Worm (Caenorhabditis elegans) whole organism, mixed stage, embryonic: ENCODE results near the gene H40L08.9.

Experiments used
- lsy-2 ChIP-seq: fragments of 150-350 bp; optimal IDR thresholded peaks from 2 replicates; lab custom pipeline; 2014; ENCODE audit warnings: missing biosample characterization, missing genetic modification characterization
- nhr-2 ChIP-seq: fragments of 150-350 bp; optimal IDR thresholded peaks from 2 replicates; lab custom pipeline; 2014; ENCODE audit warnings: missing biosample characterization, missing genetic modification characterization
- unc-39 ChIP-seq: fragments of 150-350 bp; optimal IDR thresholded peaks from 2 replicates; lab custom pipeline; 2014; ENCODE audit warnings: missing biosample characterization, missing genetic modification characterization
- ztf-11 ChIP-seq: fragments of 150-350 bp; optimal IDR thresholded peaks from 2 replicates; lab custom pipeline; 2014; ENCODE audit warnings: missing biosample characterization, missing genetic modification characterization

ce11 chrX:15096277-15096676, 20.0 kb upstream of the H40L08.9 start:
- no peak for TF ChIP-seq unc-39 (tag; lab: Kevin White, UChicago)
- no peak for TF ChIP-seq nhr-2 (tag; lab: Kevin White, UChicago)
- no peak for TF ChIP-seq ztf-11 (tag; lab: Kevin White, UChicago)
- TF ChIP-seq lsy-2 (tag; lab: Kevin White, UChicago), result no peak
